Fruit fly (Drosophila melanogaster) whole organism, embryonic: ENCODE measurements around the gene Rpn1.

ENCODE experiments used
- ATbp ChIP-seq: fragments of 200-800 bp; sonication (Bioruptor generic); optimal IDR thresholded peaks from 2 replicates; lab custom pipeline; 2017; ENCODE audit warnings: missing biosample characterization, mild to moderate bottlenecking, missing genetic modification characterization, missing genetic modification reagents
- CG10321 ChIP-seq: fragments of 200-800 bp; sonication (Bioruptor generic); IDR thresholded peaks from 2 replicates; pipeline ENCODE4 v1.3.6; 2022; ENCODE audit warnings: missing biosample characterization, missing genetic modification characterization
- CG12299 ChIP-seq: fragments of 200-800 bp; sonication (Bioruptor generic); optimal IDR thresholded peaks from 2 replicates; lab custom pipeline; 2018; ENCODE audit warnings: missing biosample characterization, mild to moderate bottlenecking, missing genetic modification characterization
- CG13424 ChIP-seq: fragments of 200-800 bp; sonication (Bioruptor generic); optimal IDR thresholded peaks from 2 replicates; lab custom pipeline; 2019; ENCODE audit warnings: missing biosample characterization, mild to moderate bottlenecking, missing genetic modification characterization, moderate library complexity
- CG14050 ChIP-seq: fragments of 200-800 bp; sonication (Bioruptor generic); IDR thresholded peaks from 3 replicates; pipeline ENCODE4 v1.3.6; 2022; ENCODE audit warnings: missing biosample characterization, missing genetic modification characterization
- CG14860 ChIP-seq: fragments of 200-800 bp; sonication (Bioruptor generic); IDR thresholded peaks from 3 replicates; pipeline ENCODE4 v1.3.6; 2022; ENCODE audit warnings: missing biosample characterization, missing genetic modification characterization; ENCODE audit not compliant: partially characterized antibody
- CG1529 ChIP-seq: fragments of 200-800 bp; sonication (Bioruptor generic); optimal IDR thresholded peaks from 3 replicates; lab custom pipeline; 2018; ENCODE audit warnings: missing biosample characterization, missing genetic modification characterization
- CG17829 ChIP-seq: fragments of 200-800 bp; optimal IDR thresholded peaks from 2 replicates; lab custom pipeline; 2019; ENCODE audit warnings: missing biosample characterization, mild to moderate bottlenecking, missing genetic modification characterization, moderate library complexity
- CG17912 ChIP-seq: fragments of 200-800 bp; sonication (Bioruptor generic); optimal IDR thresholded peaks from 2 replicates; lab custom pipeline; 2018; ENCODE audit warnings: missing biosample characterization, mild to moderate bottlenecking, missing genetic modification characterization
- CG1792 ChIP-seq: fragments of 200-800 bp; sonication (Bioruptor generic); optimal IDR thresholded peaks from 2 replicates; lab custom pipeline; 2016; ENCODE audit warnings: missing biosample characterization, missing genetic modification characterization
- CG18011 ChIP-seq: fragments of 200-800 bp; sonication (Bioruptor generic); optimal IDR thresholded peaks from 2 replicates; lab custom pipeline; 2017; ENCODE audit warnings: missing biosample characterization, missing genetic modification characterization, mild to moderate bottlenecking, moderate library complexity, missing genotype
- CG31224 ChIP-seq: fragments of 200-800 bp; sonication (Bioruptor generic); IDR thresholded peaks from 2 replicates; pipeline ENCODE4 v1.3.6; 2022; ENCODE audit warnings: missing biosample characterization, missing genetic modification characterization
- CG32772 ChIP-seq: fragments of 200-800 bp; sonication (Bioruptor generic); IDR thresholded peaks from 2 replicates; pipeline ENCODE4 v1.3.6; 2022; ENCODE audit warnings: missing biosample characterization, missing genetic modification characterization
- CG3281 ChIP-seq: fragments of 200-800 bp; sonication (Bioruptor generic); optimal IDR thresholded peaks from 3 replicates; lab custom pipeline; 2017; ENCODE audit warnings: missing biosample characterization, mild to moderate bottlenecking, missing genetic modification characterization
- CG4282 ChIP-seq: fragments of 200-800 bp; sonication (Bioruptor generic); optimal IDR thresholded peaks from 2 replicates; lab custom pipeline; 2016; ENCODE audit warnings: missing biosample characterization, missing genetic modification characterization
- CG4328 ChIP-seq: fragments of 200-800 bp; sonication (Bioruptor generic); optimal IDR thresholded peaks from 3 replicates; lab custom pipeline; 2017; ENCODE audit warnings: missing biosample characterization, missing genetic modification reagents, missing genetic modification characterization
- CG5180 ChIP-seq: fragments of 200-800 bp; sonication (Bioruptor generic); optimal IDR thresholded peaks from 3 replicates; lab custom pipeline; 2017; ENCODE audit warnings: missing biosample characterization, missing genetic modification characterization, mild to moderate bottlenecking, moderate library complexity, missing genetic modification reagents
- CG6654 ChIP-seq: fragments of 200-800 bp; sonication (Bioruptor generic); optimal IDR thresholded peaks from 2 replicates; lab custom pipeline; 2017; ENCODE audit warnings: missing biosample characterization, mild to moderate bottlenecking, missing genetic modification characterization
- CG9215 ChIP-seq: fragments of 200-800 bp; sonication (Bioruptor generic); IDR thresholded peaks from 2 replicates; pipeline ENCODE4 v1.3.6; 2022; ENCODE audit warnings: missing biosample characterization, missing genetic modification characterization
- CHES-1-like ChIP-seq: fragments of 200-800 bp; sonication (Bioruptor generic); optimal IDR thresholded peaks from 2 replicates; lab custom pipeline; 2016; ENCODE audit warnings: missing biosample characterization, missing genetic modification characterization
- Dbx ChIP-seq: fragments of 200-800 bp; sonication (Bioruptor generic); IDR thresholded peaks from 3 replicates; pipeline ENCODE4 v1.3.6; 2022; ENCODE audit warnings: missing biosample characterization, missing genetic modification characterization
- Dref ChIP-seq: fragments of 200-800 bp; sonication (Bioruptor generic); IDR thresholded peaks from 2 replicates; pipeline ENCODE4 v1.3.6; 2022; ENCODE audit warnings: missing biosample characterization, missing genetic modification characterization
- HHEX ChIP-seq: fragments of 200-800 bp; sonication (Bioruptor generic); optimal IDR thresholded peaks from 3 replicates; lab custom pipeline; 2017; ENCODE audit warnings: missing biosample characterization, mild to moderate bottlenecking, missing genetic modification characterization, missing genetic modification reagents
- HLHmδ ChIP-seq: fragments of 200-800 bp; sonication (Bioruptor generic); optimal IDR thresholded peaks from 2 replicates; lab custom pipeline; 2018; ENCODE audit warnings: missing biosample characterization, mild to moderate bottlenecking, missing genetic modification characterization, moderate library complexity
- Med ChIP-seq: fragments of 200-800 bp; sonication (Bioruptor generic); peaks from one replicate; lab custom pipeline; 2016; ENCODE audit warnings: missing biosample characterization, missing genetic modification characterization, mild to moderate bottlenecking, inconsistent platforms, moderate library complexity
- NC2α ChIP-seq: fragments of 200-800 bp; sonication (Bioruptor generic); optimal IDR thresholded peaks from 2 replicates; lab custom pipeline; 2016; ENCODE audit warnings: missing biosample characterization, missing genetic modification characterization
- NC2β ChIP-seq: fragments of 200-800 bp; sonication (Bioruptor generic); optimal IDR thresholded peaks from 2 replicates; lab custom pipeline; 2016; ENCODE audit warnings: missing biosample characterization, missing genetic modification characterization
- Rx ChIP-seq: fragments of 200-800 bp; sonication (Bioruptor generic); IDR thresholded peaks from 2 replicates; pipeline ENCODE4 v1.3.6; 2022; ENCODE audit warnings: missing biosample characterization, missing genetic modification characterization
- Vsx1 ChIP-seq: fragments of 200-800 bp; sonication (Bioruptor generic); optimal IDR thresholded peaks from 2 replicates; lab custom pipeline; 2017; ENCODE audit warnings: missing biosample characterization, mild to moderate bottlenecking, missing genetic modification characterization, missing genetic modification reagents
- amos ChIP-seq: fragments of 200-800 bp; sonication (Bioruptor generic); IDR thresholded peaks from 2 replicates; pipeline ENCODE4 v1.3.6; 2022; ENCODE audit warnings: missing biosample characterization, missing genetic modification characterization; ENCODE audit not compliant: partially characterized antibody
- bcd ChIP-seq: fragments of 200-800 bp; sonication (Bioruptor generic); optimal IDR thresholded peaks from 2 replicates; lab custom pipeline; 2017; ENCODE audit warnings: missing biosample characterization, mild to moderate bottlenecking, missing genetic modification characterization
- chif ChIP-seq, 2 experiments: fragments of 200-800 bp; sonication (Bioruptor generic); optimal IDR thresholded peaks; 3 replicates each; lab custom pipeline; 2016; ENCODE audit warnings: missing biosample characterization in 2 of 2, missing genetic modification characterization in 2 of 2
- chm ChIP-seq: fragments of 200-800 bp; sonication (Bioruptor generic); IDR thresholded peaks from 2 replicates; pipeline ENCODE4 v1.3.6; 2022; ENCODE audit warnings: missing biosample characterization, missing genetic modification characterization
- crol ChIP-seq: fragments of 200-800 bp; sonication (Bioruptor generic); IDR thresholded peaks from 2 replicates; pipeline ENCODE4 v1.3.6; 2022; ENCODE audit warnings: missing biosample characterization, missing genetic modification characterization
- da ChIP-seq: fragments of 200-800 bp; sonication (Bioruptor generic); optimal IDR thresholded peaks from 2 replicates; lab custom pipeline; 2016; ENCODE audit warnings: missing biosample characterization, missing genetic modification characterization
- fd96Cb ChIP-seq: fragments of 200-800 bp; sonication (Bioruptor generic); optimal IDR thresholded peaks from 2 replicates; lab custom pipeline; 2018; ENCODE audit warnings: missing biosample characterization, mild to moderate bottlenecking, missing genetic modification characterization, moderate library complexity
- gcm ChIP-seq: fragments of 200-800 bp; sonication (Bioruptor generic); optimal IDR thresholded peaks from 2 replicates; lab custom pipeline; 2019; ENCODE audit warnings: missing biosample characterization, mild to moderate bottlenecking, missing genetic modification characterization, moderate library complexity
- grn ChIP-seq: fragments of 200-800 bp; sonication (Bioruptor generic); optimal IDR thresholded peaks from 3 replicates; lab custom pipeline; 2017; ENCODE audit warnings: missing biosample characterization, missing genetic modification characterization
- jigr1 ChIP-seq: fragments of 200-800 bp; sonication (Bioruptor generic); IDR thresholded peaks from 3 replicates; pipeline ENCODE4 v1.3.6; 2022; ENCODE audit warnings: missing biosample characterization, missing genetic modification characterization
- kah ChIP-seq: fragments of 200-800 bp; sonication (Bioruptor generic); optimal IDR thresholded peaks from 2 replicates; lab custom pipeline; 2018; ENCODE audit warnings: missing biosample characterization, mild to moderate bottlenecking, missing genetic modification characterization
- ken ChIP-seq: fragments of 200-800 bp; sonication (Bioruptor generic); IDR thresholded peaks from 3 replicates; pipeline ENCODE4 v1.3.6; 2022; ENCODE audit warnings: missing biosample characterization, missing genetic modification characterization
- nerfin-1 ChIP-seq: fragments of 200-800 bp; sonication (Bioruptor generic); optimal IDR thresholded peaks from 3 replicates; lab custom pipeline; 2019; ENCODE audit warnings: missing biosample characterization, mild to moderate bottlenecking, missing genetic modification characterization, moderate library complexity
- pros ChIP-seq: fragments of 200-800 bp; sonication (Bioruptor generic); optimal IDR thresholded peaks from 3 replicates; lab custom pipeline; 2019; ENCODE audit warnings: missing biosample characterization, mild to moderate bottlenecking, missing genetic modification characterization, moderate library complexity
- repo ChIP-seq: fragments of 200-800 bp; sonication (Bioruptor generic); optimal IDR thresholded peaks from 2 replicates; lab custom pipeline; 2016; ENCODE audit warnings: missing biosample characterization, missing genetic modification characterization
- rib ChIP-seq: fragments of 200-800 bp; sonication (Bioruptor generic); IDR thresholded peaks from 2 replicates; pipeline ENCODE4 v1.3.6; 2022; ENCODE audit warnings: missing biosample characterization, missing genetic modification characterization
- sens-2 ChIP-seq: fragments of 200-800 bp; sonication (Bioruptor generic); IDR thresholded peaks from 2 replicates; pipeline ENCODE4 v1.3.6; 2022; ENCODE audit warnings: missing biosample characterization, missing genetic modification characterization
- sim ChIP-seq: fragments of 200-800 bp; sonication (Bioruptor generic); IDR thresholded peaks from 2 replicates; pipeline ENCODE4 v1.3.6; 2022; ENCODE audit warnings: missing biosample characterization, missing genetic modification characterization
- tin ChIP-seq: fragments of 200-800 bp; sonication (Bioruptor generic); optimal IDR thresholded peaks from 3 replicates; lab custom pipeline; 2016; ENCODE audit warnings: missing biosample characterization, missing genetic modification characterization
- trh ChIP-seq: fragments of 200-800 bp; sonication (Bioruptor generic); optimal IDR thresholded peaks from 2 replicates; lab custom pipeline; 2016; ENCODE audit warnings: missing biosample characterization, missing genetic modification characterization
- vnd ChIP-seq: fragments of 200-800 bp; sonication (Bioruptor generic); IDR thresholded peaks from 3 replicates; pipeline ENCODE4 v1.3.6; 2022; ENCODE audit warnings: missing biosample characterization, missing genetic modification characterization; ENCODE audit not compliant: partially characterized antibody

Rpn1 gene

dm6 chr3L:19896892-19897684 is 17.8 kb upstream of the Rpn1 start (continued):
- no peak for TF ChIP-seq CG1529 (GFP tag; lab: Kevin White, UChicago)
- peak; percentile 83 for TF ChIP-seq Med (GFP tag; lab: Kevin White, UChicago)
- no peak for TF ChIP-seq nerfin-1 (tag; lab: Kevin White, UChicago)
- TF ChIP-seq amos = no peak
- no peak for TF ChIP-seq HHEX
- no peak for TF ChIP-seq Vsx1 (GFP tag; lab: Kevin White, UChicago)
- no peak for TF ChIP-seq CG31224 (GFP tag; lab: Robert Waterston, UW)
- no peak for TF ChIP-seq jigr1 (GFP tag; lab: Robert Waterston, UW)
- no peak for TF ChIP-seq CG4282 (GFP tag; lab: Kevin White, UChicago)
- peak; percentile 89 for TF ChIP-seq kah (GFP tag; lab: Kevin White, UChicago)
- TF ChIP-seq Dref (GFP tag; lab: Robert Waterston, UW) = peak; percentile 59
- TF ChIP-seq CG14050 = no peak
- no peak for TF ChIP-seq Rx (GFP tag; lab: Robert Waterston, UW)
- no peak for TF ChIP-seq pros (GFP tag; lab: Kevin White, UChicago)
- TF ChIP-seq tin (GFP tag; lab: Kevin White, UChicago) = peak; percentile 34
- peak; percentile 23 for TF ChIP-seq CG17829 (tag; lab: Kevin White, UChicago)
- no peak for TF ChIP-seq grn (GFP tag; lab: Kevin White, UChicago)
- 0 out of 3 replicates have a peak, but pooled peaks have one; percentile 13 for TF ChIP-seq Dbx (GFP tag; lab: Robert Waterston, UW)
- TF ChIP-seq trh (GFP tag; lab: Kevin White, UChicago) = no peak
- TF ChIP-seq CG17912 (GFP tag; lab: Kevin White, UChicago) = no peak
- no peak for TF ChIP-seq CG32772 (GFP tag; lab: Robert Waterston, UW)
- peak; percentile 51 for TF ChIP-seq HLHmδ (GFP tag; lab: Kevin White, UChicago)
- TF ChIP-seq vnd (GFP tag; lab: Robert Waterston, UW) = no peak
- no peak for TF ChIP-seq CG6654
- no peak for TF ChIP-seq CG10321
- no peak for TF ChIP-seq ken (GFP tag; lab: Robert Waterston, UW)
- TF ChIP-seq CG18011 = peak; percentile 94
- peak in 1 of 2 experiments; percentile 6 for TF ChIP-seq chif (GFP tag; optimal IDR thresholded peaks at IDR 0.05; lab: Kevin White, UChicago)
- peak; percentile 7 for TF ChIP-seq CG13424
- TF ChIP-seq CG12299 (tag; lab: Kevin White, UChicago) = no peak
- no peak for TF ChIP-seq CG14860
- TF ChIP-seq CG1792 = no peak
- TF ChIP-seq CG9215 (GFP tag; lab: Robert Waterston, UW) = no peak
- no peak for TF ChIP-seq da (GFP tag; lab: Kevin White, UChicago)
- no peak for TF ChIP-seq sim (GFP tag; lab: Robert Waterston, UW)
- peak; percentile 24 for TF ChIP-seq NC2β (GFP tag; lab: Kevin White, UChicago)
- TF ChIP-seq CG5180 = peak; percentile 21
- no peak for TF ChIP-seq NC2α (GFP tag; lab: Kevin White, UChicago)
- TF ChIP-seq CHES-1-like (GFP tag; lab: Kevin White, UChicago) = peak; percentile 28
- TF ChIP-seq crol (GFP tag; lab: Robert Waterston, UW) = no peak; the same call in 1 of the 2 replicates
- TF ChIP-seq sens-2 (GFP tag; lab: Robert Waterston, UW) = no peak
- TF ChIP-seq CG3281 (GFP tag; lab: Kevin White, UChicago) = peak; percentile 26
- TF ChIP-seq gcm (GFP tag; lab: Kevin White, UChicago) = no peak
- no peak for TF ChIP-seq bcd (GFP tag; lab: Kevin White, UChicago)
- no peak for TF ChIP-seq chm (GFP tag; lab: Robert Waterston, UW)
- no peak for TF ChIP-seq fd96Cb (tag; lab: Kevin White, UChicago)
- TF ChIP-seq rib (GFP tag; lab: Robert Waterston, UW) = no peak
- no peak for TF ChIP-seq repo (GFP tag; lab: Kevin White, UChicago)
- TF ChIP-seq ATbp (GFP tag; lab: Kevin White, UChicago) = peak; percentile 34
- peak; percentile 11 for TF ChIP-seq CG4328
